Worm (Caenorhabditis elegans) whole organism, late embryonic: ENCODE data around the gene ZK617.26.

Source experiments
- C38D4.7 ChIP-seq: fragments of 200-800 bp; sonication (Bioruptor generic); optimal IDR thresholded peaks from 2 replicates; lab custom pipeline; 2018; ENCODE audit warnings: mild to moderate bottlenecking, missing genetic modification characterization, moderate library complexity, missing compliant biosample characterization
- ama-1 ChIP-seq: fragments of 150-350 bp; optimal IDR thresholded peaks from 2 replicates; lab custom pipeline; 2014
- ceh-14 ChIP-seq: sonication (generic microtip); optimal IDR thresholded peaks from 2 replicates; lab custom pipeline; 2016; ENCODE audit warnings: missing genotype, missing genetic modification characterization, missing compliant biosample characterization
- ceh-2 ChIP-seq: sonication (generic microtip); optimal IDR thresholded peaks from 2 replicates; lab custom pipeline; 2016; ENCODE audit warnings: missing genotype, missing genetic modification characterization, missing compliant biosample characterization
- ceh-9 ChIP-seq: sonication (generic microtip); optimal IDR thresholded peaks from 2 replicates; lab custom pipeline; 2016; ENCODE audit warnings: mild to moderate bottlenecking, missing genetic modification characterization, inconsistent platforms, missing compliant biosample characterization
- dmd-4 ChIP-seq: sonication (generic microtip); optimal IDR thresholded peaks from 2 replicates; lab custom pipeline; 2016; ENCODE audit warnings: borderline replicate concordance, missing genetic modification characterization, missing compliant biosample characterization
- elt-2 ChIP-seq: sonication (generic microtip); optimal IDR thresholded peaks from 2 replicates; lab custom pipeline; 2016; ENCODE audit warnings: missing genetic modification reagents, missing genetic modification characterization, missing compliant biosample characterization
- eyg-1 ChIP-seq: sonication (generic microtip); optimal IDR thresholded peaks from 2 replicates; lab custom pipeline; 2016; ENCODE audit warnings: missing genotype, missing genetic modification characterization, missing compliant biosample characterization
- fkh-10 ChIP-seq: fragments of 150-350 bp; optimal IDR thresholded peaks from 2 replicates; lab custom pipeline; 2014; ENCODE audit warnings: missing biosample characterization, missing genetic modification reagents, missing genetic modification characterization
- hlh-8 ChIP-seq: sonication (generic microtip); optimal IDR thresholded peaks from 2 replicates; lab custom pipeline; 2016; ENCODE audit warnings: missing genotype, missing genetic modification characterization, missing compliant biosample characterization
- pag-3 ChIP-seq: sonication (generic microtip); optimal IDR thresholded peaks from 2 replicates; lab custom pipeline; 2016; ENCODE audit warnings: missing compliant biosample characterization, missing genetic modification characterization, borderline replicate concordance
- pqm-1 ChIP-seq: sonication (generic microtip); optimal IDR thresholded peaks from 2 replicates; lab custom pipeline; 2016; ENCODE audit warnings: missing genetic modification characterization, missing compliant biosample characterization
- sox-4 ChIP-seq: sonication (generic microtip); optimal IDR thresholded peaks from 2 replicates; lab custom pipeline; 2017; ENCODE audit warnings: mild to moderate bottlenecking, missing genetic modification characterization, inconsistent platforms, missing compliant biosample characterization
- unc-55 ChIP-seq: sonication (generic microtip); optimal IDR thresholded peaks from 2 replicates; lab custom pipeline; 2017; ENCODE audit warnings: missing biosample characterization, missing genetic modification reagents, missing genetic modification characterization

- TF ChIP-seq fkh-10 (GFP tag; lab: Kevin White, UChicago), result no peak
- TF ChIP-seq sox-4 (tag; lab: Kevin White, UChicago), result no peak
- peak; percentile 45 for TF ChIP-seq unc-55 (GFP tag; lab: Kevin White, UChicago)
- no peak for TF ChIP-seq pag-3 (tag; lab: Kevin White, UChicago)
- TF ChIP-seq ama-1 (lab: Kevin White, UChicago), result no peak
- no peak for TF ChIP-seq ceh-9
- no peak for TF ChIP-seq eyg-1 (tag; lab: Kevin White, UChicago)
- peak; percentile 11 for TF ChIP-seq ceh-2
- no peak for TF ChIP-seq elt-2
- TF ChIP-seq C38D4.7, result no peak
- no peak for TF ChIP-seq pqm-1
- peak; percentile 36 for TF ChIP-seq hlh-8 (tag; lab: Kevin White, UChicago)
- peak; percentile 8 for TF ChIP-seq dmd-4 (tag; lab: Kevin White, UChicago)
- peak; percentile 22 for TF ChIP-seq ceh-14
Measured at ce11 chrIV:12010377-12010776, 382 bp downstream of the ZK617.26 start.
